Worm (Caenorhabditis elegans): Measurements from ENCODE around the gene Y70C5A.4.

DNA sequence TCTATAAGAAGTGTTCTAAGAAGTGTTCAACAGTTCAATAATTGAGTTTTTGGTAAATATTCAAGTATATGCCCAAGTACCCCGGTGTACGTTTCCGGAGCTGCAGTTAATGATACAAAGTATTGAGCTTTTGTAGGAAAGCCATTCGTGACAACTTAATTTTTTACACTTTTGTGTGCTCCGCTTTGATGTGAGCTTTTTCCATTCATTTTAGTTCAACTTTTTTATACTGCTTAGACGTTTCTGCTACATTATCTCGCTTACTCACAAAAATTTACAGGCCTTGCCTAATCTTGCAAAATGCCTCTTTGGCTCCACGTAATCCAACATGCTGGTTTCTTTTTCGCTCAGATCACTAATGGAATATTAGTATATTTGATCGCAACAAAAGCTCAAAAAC, 41.7 kb upstream of the Y70C5A.4 start, which contains the start of gene str-151:
- TF ChIP-seq jun-1 (tag; optimal IDR thresholded peaks at IDR 0.05) = no peak
- TF ChIP-seq ztf-4 (tag; optimal IDR thresholded peaks at IDR 0.05) = no peak
- no peak for TF ChIP-seq nfya-1 (tag; optimal IDR thresholded peaks at IDR 0.05; ENCODE audit: insufficient read depth)
- no peak for TF ChIP-seq ceh-16 (tag; optimal IDR thresholded peaks at IDR 0.05)
- no peak for TF ChIP-seq ama-1 (optimal IDR thresholded peaks at IDR 0.05)
- TF ChIP-seq aly-2 (tag; optimal IDR thresholded peaks at IDR 0.05) = no peak
- TF ChIP-seq nhr-237 (tag; optimal IDR thresholded peaks at IDR 0.05) = no peak
- no peak for TF ChIP-seq mdl-1 (tag; optimal IDR thresholded peaks at IDR 0.05)
- TF ChIP-seq nhr-12 (tag; optimal IDR thresholded peaks at IDR 0.05) = no peak
- TF ChIP-seq snpc-4 (tag; optimal IDR thresholded peaks at IDR 0.05) = no peak
- no peak for TF ChIP-seq ztf-11 (tag; optimal IDR thresholded peaks at IDR 0.05)
- no peak for TF ChIP-seq pqm-1 (tag; optimal IDR thresholded peaks at IDR 0.05)
- TF ChIP-seq lin-39 (tag; optimal IDR thresholded peaks at IDR 0.05) = no peak

All from whole organism, L3 larva.